Fruit fly (Drosophila melanogaster) whole organism, embryonic: ENCODE measurements around the gene CG5969.

Experiments used
- B-H1 ChIP-seq: fragments of 200-800 bp; sonication (Bioruptor generic); IDR thresholded peaks from 3 replicates; pipeline ENCODE4 v1.3.6; 2022; ENCODE audit warnings: missing biosample characterization, missing genetic modification characterization
- BEAF-32 ChIP-seq: fragments of 200-800 bp; sonication (Bioruptor generic); optimal IDR thresholded peaks from 3 replicates; lab custom pipeline; 2017; ENCODE audit warnings: missing biosample characterization, missing genetic modification characterization, mild to moderate bottlenecking, moderate library complexity, missing genetic modification reagents
- Bgb ChIP-seq: fragments of 200-800 bp; sonication (Bioruptor generic); IDR thresholded peaks from 2 replicates; pipeline ENCODE4 v1.3.6; 2022; ENCODE audit warnings: missing biosample characterization, missing genetic modification characterization; ENCODE audit not compliant: partially characterized antibody
- Bteb2 ChIP-seq: fragments of 200-800 bp; sonication (Bioruptor generic); optimal IDR thresholded peaks from 2 replicates; lab custom pipeline; 2016; ENCODE audit warnings: missing biosample characterization, missing genetic modification characterization
- CG11247 ChIP-seq: fragments of 200-800 bp; sonication (Bioruptor generic); IDR thresholded peaks from 2 replicates; pipeline ENCODE4 v1.3.6; 2022; ENCODE audit warnings: missing biosample characterization, missing genetic modification characterization
- CG12769 ChIP-seq: fragments of 200-800 bp; sonication (Bioruptor generic); optimal IDR thresholded peaks from 2 replicates; lab custom pipeline; 2019; ENCODE audit warnings: missing biosample characterization, mild to moderate bottlenecking, missing genetic modification characterization, moderate library complexity
- CG1603 ChIP-seq: fragments of 200-800 bp; sonication (Bioruptor generic); optimal IDR thresholded peaks from 2 replicates; lab custom pipeline; 2019; ENCODE audit warnings: missing biosample characterization, mild to moderate bottlenecking, missing genetic modification characterization, moderate library complexity
- CG16813 ChIP-seq: fragments of 200-800 bp; sonication (Bioruptor generic); IDR thresholded peaks from 3 replicates; pipeline ENCODE4 v1.3.6; 2022; ENCODE audit warnings: missing biosample characterization, missing genetic modification characterization; ENCODE audit not compliant: partially characterized antibody
- CG17568 ChIP-seq: fragments of 200-800 bp; sonication (Bioruptor generic); optimal IDR thresholded peaks from 2 replicates; lab custom pipeline; 2018; ENCODE audit warnings: missing biosample characterization, mild to moderate bottlenecking, missing genetic modification characterization, moderate library complexity
- CG17829 ChIP-seq: fragments of 200-800 bp; optimal IDR thresholded peaks from 2 replicates; lab custom pipeline; 2019; ENCODE audit warnings: missing biosample characterization, mild to moderate bottlenecking, missing genetic modification characterization, moderate library complexity
- CG18599 ChIP-seq: fragments of 200-800 bp; sonication (Bioruptor generic); optimal IDR thresholded peaks from 3 replicates; lab custom pipeline; 2017; ENCODE audit warnings: missing biosample characterization, missing genetic modification characterization, mild to moderate bottlenecking, moderate library complexity, missing genetic modification reagents
- CG18619 ChIP-seq: fragments of 200-800 bp; sonication (Bioruptor generic); optimal IDR thresholded peaks from 3 replicates; lab custom pipeline; 2017; ENCODE audit warnings: missing biosample characterization, mild to moderate bottlenecking, missing genetic modification characterization
- CG2116 ChIP-seq: fragments of 200-800 bp; sonication (Bioruptor generic); optimal IDR thresholded peaks from 3 replicates; lab custom pipeline; 2018; ENCODE audit warnings: missing biosample characterization, mild to moderate bottlenecking, missing genetic modification characterization
- CG2120 ChIP-seq: fragments of 200-800 bp; sonication (Bioruptor generic); optimal IDR thresholded peaks from 3 replicates; lab custom pipeline; 2016; ENCODE audit warnings: missing biosample characterization, missing genetic modification characterization
- CG2129 ChIP-seq: fragments of 200-800 bp; sonication (Bioruptor generic); IDR thresholded peaks from 2 replicates; pipeline ENCODE4 v1.3.6; 2022; ENCODE audit warnings: missing biosample characterization, missing genetic modification characterization; ENCODE audit not compliant: partially characterized antibody
- CG2875 ChIP-seq: fragments of 200-800 bp; sonication (Bioruptor generic); optimal IDR thresholded peaks from 2 replicates; lab custom pipeline; 2017; ENCODE audit warnings: missing biosample characterization, mild to moderate bottlenecking, missing genetic modification characterization, missing genetic modification reagents
- CG6689 ChIP-seq: fragments of 200-800 bp; sonication (Bioruptor generic); IDR thresholded peaks from 2 replicates; pipeline ENCODE4 v1.3.6; 2022; ENCODE audit warnings: missing biosample characterization, missing genetic modification characterization
- CG7786 ChIP-seq: fragments of 200-800 bp; sonication (Bioruptor generic); optimal IDR thresholded peaks from 2 replicates; lab custom pipeline; 2016; ENCODE audit warnings: missing biosample characterization, missing genetic modification characterization
- CG8388 ChIP-seq: fragments of 200-800 bp; sonication (Bioruptor generic); optimal IDR thresholded peaks from 2 replicates; lab custom pipeline; 2019; ENCODE audit warnings: missing biosample characterization, mild to moderate bottlenecking, missing genetic modification characterization, moderate library complexity
- E2f2 ChIP-seq: fragments of 200-800 bp; sonication (Bioruptor generic); IDR thresholded peaks from 2 replicates; pipeline ENCODE4 v1.3.6; 2022; ENCODE audit warnings: missing biosample characterization, missing genetic modification characterization
- Ets65A ChIP-seq: fragments of 200-800 bp; sonication (Bioruptor generic); peaks from one replicate; lab custom pipeline; 2016; ENCODE audit warnings: missing biosample characterization, missing genetic modification characterization
- HHEX ChIP-seq: fragments of 200-800 bp; sonication (Bioruptor generic); optimal IDR thresholded peaks from 3 replicates; lab custom pipeline; 2017; ENCODE audit warnings: missing biosample characterization, mild to moderate bottlenecking, missing genetic modification characterization, missing genetic modification reagents
- HLH4C ChIP-seq: fragments of 200-800 bp; sonication (Bioruptor generic); IDR thresholded peaks from 3 replicates; pipeline ENCODE4 v1.3.6; 2022; ENCODE audit warnings: missing biosample characterization, missing genetic modification characterization; ENCODE audit not compliant: partially characterized antibody
- HmgZ ChIP-seq: fragments of 200-800 bp; sonication (Bioruptor generic); optimal IDR thresholded peaks from 2 replicates; lab custom pipeline; 2018; ENCODE audit warnings: missing biosample characterization, mild to moderate bottlenecking, missing genetic modification characterization
- Lhr ChIP-seq: fragments of 200-800 bp; sonication (Bioruptor generic); optimal IDR thresholded peaks from 3 replicates; lab custom pipeline; 2017; ENCODE audit warnings: mild to moderate bottlenecking, missing biosample characterization, missing genetic modification reagents, missing genetic modification characterization
- MBD-R2 ChIP-seq: fragments of 200-800 bp; sonication (Bioruptor generic); IDR thresholded peaks from 2 replicates; pipeline ENCODE4 v1.3.6; 2022; ENCODE audit warnings: missing biosample characterization, missing genetic modification characterization
- Max ChIP-seq: fragments of 200-800 bp; sonication (Bioruptor generic); optimal IDR thresholded peaks from 2 replicates; lab custom pipeline; 2016; ENCODE audit warnings: missing biosample characterization, mild to moderate bottlenecking, missing genetic modification characterization
- Med ChIP-seq: fragments of 200-800 bp; sonication (Bioruptor generic); peaks from one replicate; lab custom pipeline; 2016; ENCODE audit warnings: missing biosample characterization, missing genetic modification characterization, mild to moderate bottlenecking, inconsistent platforms, moderate library complexity
- Myb ChIP-seq: fragments of 200-800 bp; sonication (Bioruptor generic); optimal IDR thresholded peaks from 2 replicates; lab custom pipeline; 2016; ENCODE audit warnings: missing biosample characterization, missing genetic modification characterization
- NC2β ChIP-seq: fragments of 200-800 bp; sonication (Bioruptor generic); optimal IDR thresholded peaks from 2 replicates; lab custom pipeline; 2016; ENCODE audit warnings: missing biosample characterization, missing genetic modification characterization
- Oaz ChIP-seq: fragments of 200-800 bp; sonication (Bioruptor generic); IDR thresholded peaks from 2 replicates; pipeline ENCODE4 v1.3.6; 2022; ENCODE audit warnings: missing biosample characterization, missing genetic modification characterization
- Scr ChIP-seq: fragments of 200-800 bp; sonication (Bioruptor generic); IDR thresholded peaks from 2 replicates; pipeline ENCODE4 v1.3.6; 2022; ENCODE audit warnings: missing biosample characterization, missing genetic modification characterization; ENCODE audit not compliant: partially characterized antibody
- Spps ChIP-seq: fragments of 200-800 bp; sonication (Bioruptor generic); optimal IDR thresholded peaks from 2 replicates; lab custom pipeline; 2018; ENCODE audit warnings: missing biosample characterization, mild to moderate bottlenecking, missing genetic modification characterization
- Vsx1 ChIP-seq: fragments of 200-800 bp; sonication (Bioruptor generic); optimal IDR thresholded peaks from 2 replicates; lab custom pipeline; 2017; ENCODE audit warnings: missing biosample characterization, mild to moderate bottlenecking, missing genetic modification characterization, missing genetic modification reagents
- al ChIP-seq: fragments of 200-800 bp; sonication (Bioruptor generic); IDR thresholded peaks from 2 replicates; pipeline ENCODE4 v1.3.6; 2022; ENCODE audit warnings: missing biosample characterization, missing genetic modification characterization
- ato ChIP-seq: fragments of 200-800 bp; sonication (Bioruptor generic); IDR thresholded peaks from 2 replicates; pipeline ENCODE4 v1.3.6; 2022; ENCODE audit warnings: missing biosample characterization, missing genetic modification characterization; ENCODE audit not compliant: partially characterized antibody
- corto ChIP-seq: fragments of 200-800 bp; sonication (Bioruptor generic); optimal IDR thresholded peaks from 2 replicates; lab custom pipeline; 2016; ENCODE audit warnings: missing biosample characterization, mild to moderate bottlenecking, missing genetic modification characterization, moderate library complexity
- da ChIP-seq: fragments of 200-800 bp; sonication (Bioruptor generic); optimal IDR thresholded peaks from 2 replicates; lab custom pipeline; 2016; ENCODE audit warnings: missing biosample characterization, missing genetic modification characterization
- dpn ChIP-seq, 2 experiments: fragments of 200-800 bp; sonication (Bioruptor generic); optimal IDR thresholded peaks; 3 replicates each; lab custom pipeline; 2016; ENCODE audit warnings: missing biosample characterization in 2 of 2, missing genetic modification characterization in 2 of 2
- kay ChIP-seq: fragments of 200-800 bp; sonication (Bioruptor generic); optimal IDR thresholded peaks from 2 replicates; lab custom pipeline; 2016; ENCODE audit warnings: missing biosample characterization, missing genetic modification characterization
- ken ChIP-seq: fragments of 200-800 bp; sonication (Bioruptor generic); IDR thresholded peaks from 3 replicates; pipeline ENCODE4 v1.3.6; 2022; ENCODE audit warnings: missing biosample characterization, missing genetic modification characterization
- lbe ChIP-seq: fragments of 200-800 bp; sonication (Bioruptor generic); optimal IDR thresholded peaks from 2 replicates; lab custom pipeline; 2016; ENCODE audit warnings: missing biosample characterization, mild to moderate bottlenecking, missing genetic modification characterization
- nom ChIP-seq: fragments of 200-800 bp; sonication (Bioruptor generic); optimal IDR thresholded peaks from 2 replicates; lab custom pipeline; 2017; ENCODE audit warnings: missing biosample characterization, missing genetic modification characterization, mild to moderate bottlenecking, moderate library complexity, missing genetic modification reagents
- oc ChIP-seq: fragments of 200-800 bp; sonication (Bioruptor generic); optimal IDR thresholded peaks from 2 replicates; lab custom pipeline; 2018; ENCODE audit warnings: missing biosample characterization, mild to moderate bottlenecking, missing genetic modification characterization, moderate library complexity
- p53 ChIP-seq: fragments of 200-800 bp; sonication (Bioruptor generic); optimal IDR thresholded peaks from 2 replicates; lab custom pipeline; 2016; ENCODE audit warnings: missing biosample characterization, missing genetic modification characterization
- pzg ChIP-seq: fragments of 200-800 bp; sonication (Bioruptor generic); optimal IDR thresholded peaks from 3 replicates; lab custom pipeline; 2018; ENCODE audit warnings: missing biosample characterization, mild to moderate bottlenecking, missing genetic modification characterization, moderate library complexity
- sens ChIP-seq: fragments of 200-800 bp; sonication (Bioruptor generic); peaks from one replicate; lab custom pipeline; 2016; ENCODE audit warnings: missing biosample characterization, missing genetic modification characterization
- sug ChIP-seq: fragments of 200-800 bp; optimal IDR thresholded peaks from 2 replicates; lab custom pipeline; 2019; ENCODE audit warnings: missing biosample characterization, mild to moderate bottlenecking, missing genetic modification characterization, moderate library complexity

CG5969 gene

dm6 chr3L:20431619-20432018 lies 42.0 kb upstream of the CG5969 start:
- TF ChIP-seq sug (peak; percentile 99), Bgb (GFP tag; lab: Robert Waterston, UW) (peak; percentile 13), CG7786 (no peak), CG12769 (tag; lab: Kevin White, UChicago) (no peak)

- TF ChIP-seq kay (GFP tag; lab: Kevin White, UChicago) = peak; percentile 29
- peak; percentile 64 for TF ChIP-seq Ets65A (GFP tag; lab: Kevin White, UChicago)
- TF ChIP-seq CG18599 (GFP tag; lab: Kevin White, UChicago) = no peak
- TF ChIP-seq CG16813 (GFP tag; lab: Robert Waterston, UW) = peak; percentile 59; the same call in 2 of the 3 replicates
- TF ChIP-seq CG1603 (tag; lab: Kevin White, UChicago) = no peak
- TF ChIP-seq Myb = peak; percentile 35
- TF ChIP-seq E2f2 (GFP tag; lab: Robert Waterston, UW) = peak; percentile 73
- TF ChIP-seq MBD-R2 (GFP tag; lab: Robert Waterston, UW) = peak; percentile 60
- TF ChIP-seq ken (GFP tag; lab: Robert Waterston, UW) = no peak
- TF ChIP-seq da (GFP tag; lab: Kevin White, UChicago) = no peak
- peak; percentile 76 for TF ChIP-seq BEAF-32 (GFP tag; lab: Kevin White, UChicago)
- TF ChIP-seq Scr (GFP tag; lab: Robert Waterston, UW) = peak; percentile 77
- no peak for TF ChIP-seq Vsx1 (GFP tag; lab: Kevin White, UChicago)
- TF ChIP-seq p53 = no peak
- no peak for TF ChIP-seq Max
- TF ChIP-seq pzg = peak; percentile 68
- peak; percentile 34 for TF ChIP-seq Bteb2
- no peak for TF ChIP-seq CG17568
- peak; percentile 20 for TF ChIP-seq oc
- peak; percentile 9 for TF ChIP-seq Lhr (GFP tag; lab: Kevin White, UChicago)
- TF ChIP-seq corto (GFP tag; lab: Kevin White, UChicago) = no peak
- peak; percentile 43 for TF ChIP-seq CG17829 (tag; lab: Kevin White, UChicago)
- TF ChIP-seq Oaz (GFP tag; lab: Robert Waterston, UW) = no peak
- TF ChIP-seq CG6689 (GFP tag; lab: Robert Waterston, UW) = no peak
- peak; percentile 25 for TF ChIP-seq NC2β (GFP tag; lab: Kevin White, UChicago)
- TF ChIP-seq CG2129 = 0 out of 2 replicates have a peak, but pooled peaks have one; percentile 36
- 0 out of 2 replicates have a peak, but pooled peaks have one; percentile 32 for TF ChIP-seq Bgb (GFP tag; lab: Robert Waterston, UW)
- no peak for TF ChIP-seq CG11247 (GFP tag; lab: Robert Waterston, UW)
- peak; percentile 88 for TF ChIP-seq sens (GFP tag; lab: Kevin White, UChicago)
- TF ChIP-seq B-H1 (GFP tag; lab: Robert Waterston, UW) = no peak
- no peak for TF ChIP-seq CG8388 (GFP tag; lab: Kevin White, UChicago)
- peak in 1 of 2 experiments; percentile 19 for TF ChIP-seq dpn (GFP tag; optimal IDR thresholded peaks at IDR 0.05; lab: Kevin White, UChicago)
- peak; percentile 52 for TF ChIP-seq CG2120 (GFP tag; lab: Kevin White, UChicago)
- 0 out of 2 replicates have a peak, but pooled peaks have one; percentile 40 for TF ChIP-seq ato (GFP tag; lab: Robert Waterston, UW)
- TF ChIP-seq CG2116 (GFP tag; lab: Kevin White, UChicago) = peak; percentile 69
- TF ChIP-seq HHEX (GFP tag; lab: Kevin White, UChicago) = no peak
- TF ChIP-seq nom (GFP tag; lab: Kevin White, UChicago) = peak; percentile 13
- peak; percentile 66 for TF ChIP-seq HLH4C (GFP tag; lab: Robert Waterston, UW)
- TF ChIP-seq al = no peak
- no peak for TF ChIP-seq CG2875 (GFP tag; lab: Kevin White, UChicago)
- TF ChIP-seq HmgZ (tag; lab: Kevin White, UChicago) = peak; percentile 10
- TF ChIP-seq lbe = peak; percentile 61
- no peak for TF ChIP-seq CG18619 (GFP tag; lab: Kevin White, UChicago)
- TF ChIP-seq Spps (tag; lab: Kevin White, UChicago) = no peak
- TF ChIP-seq Med = peak; percentile 90
Observed at dm6 chr3L:20432297-20432696, 41.3 kb upstream of the CG5969 start, which contains the start of the genes Las and Psn. TSS of gene Las (minus strand) at chr3L:20432361. TSS of gene Psn (plus strand) at chr3L:20432468.
